Worm (Caenorhabditis elegans) whole organism, late embryonic: ENCODE results near the gene D1069.3.

Experiments used
- hlh-13 ChIP-seq: fragments of 200-800 bp; sonication (Bioruptor generic); optimal IDR thresholded peaks from 2 replicates; lab custom pipeline; 2018; ENCODE audit warnings: mild to moderate bottlenecking, missing genetic modification characterization, missing compliant biosample characterization
- nfya-1 ChIP-seq: sonication (generic microtip); optimal IDR thresholded peaks from 2 replicates; lab custom pipeline; 2017; ENCODE audit warnings: missing genetic modification characterization, mild to moderate bottlenecking, missing compliant biosample characterization, antibody characterized with exemption, moderate library complexity
- sox-4 ChIP-seq: sonication (generic microtip); optimal IDR thresholded peaks from 2 replicates; lab custom pipeline; 2017; ENCODE audit warnings: mild to moderate bottlenecking, missing genetic modification characterization, inconsistent platforms, missing compliant biosample characterization
- unc-42 ChIP-seq: sonication (generic microtip); optimal IDR thresholded peaks from 2 replicates; lab custom pipeline; 2016; ENCODE audit warnings: missing genotype, missing genetic modification characterization, missing compliant biosample characterization

DNA sequence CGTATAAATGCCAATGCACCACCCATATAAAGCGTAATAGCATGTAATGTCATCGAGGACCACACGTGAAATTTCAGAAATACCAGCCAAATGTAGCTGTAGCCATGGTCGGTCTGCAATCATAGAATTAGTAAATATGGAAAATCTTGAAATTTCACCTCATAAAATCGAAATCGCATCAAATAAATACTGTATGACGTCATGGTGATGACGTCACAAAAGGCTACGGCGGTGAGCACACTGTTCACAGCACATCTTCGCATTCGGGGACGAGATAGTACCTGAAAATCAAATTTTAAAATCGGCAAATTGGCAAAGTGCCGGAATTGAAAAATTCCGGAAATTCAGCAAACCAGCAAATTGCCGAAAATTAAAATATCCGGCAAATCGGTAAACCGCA lies 2.1 kb upstream of the D1069.3 start:
- TF ChIP-seq hlh-13 (GFP tag; lab: Kevin White, UChicago) = no peak
- no peak for TF ChIP-seq nfya-1 (tag; lab: Kevin White, UChicago)
- TF ChIP-seq sox-4 = no peak
- no peak for TF ChIP-seq unc-42 (tag; lab: Kevin White, UChicago)
